Fruit fly (Drosophila melanogaster): ENCODE measurements around the gene Alg10.

Alg10 gene

dm6 chr3L:11155380-11155779, 9.4 kb upstream of the Alg10 start (continued):
- TF ChIP-seq CG5953 (GFP tag; IDR thresholded peaks at IDR 0.05) (no peak), CG17802 (tag; optimal IDR thresholded peaks at IDR 0.05) (no peak), Pdp1 (GFP tag; optimal IDR thresholded peaks at IDR 0.05) (no peak), CG31365 (tag; optimal IDR thresholded peaks at IDR 0.05) (no peak), lbe (GFP tag; optimal IDR thresholded peaks at IDR 0.05) (no peak), CG4424 (GFP tag; optimal IDR thresholded peaks at IDR 0.05) (no peak), insv (GFP tag; optimal IDR thresholded peaks at IDR 0.05) (no peak), Atf-2 (GFP tag; optimal IDR thresholded peaks at IDR 0.05) (no peak), CG16863 (GFP tag; optimal IDR thresholded peaks at IDR 0.05) (no peak), CG18011 (GFP tag; optimal IDR thresholded peaks at IDR 0.05) (no peak), fru (optimal IDR thresholded peaks at IDR 0.05) (no peak), ems (GFP tag; optimal IDR thresholded peaks at IDR 0.05) (no peak), CG18262 (tag; optimal IDR thresholded peaks at IDR 0.05) (no peak), CG4360 (GFP tag; IDR thresholded peaks at IDR 0.05) (no peak), CG2120 (GFP tag; optimal IDR thresholded peaks at IDR 0.05) (no peak), CG13894 (tag; optimal IDR thresholded peaks at IDR 0.05) (no peak), odd (GFP tag; optimal IDR thresholded peaks at IDR 0.05) (no peak), nom (GFP tag; optimal IDR thresholded peaks at IDR 0.05) (no peak), CG7372 (GFP tag; IDR thresholded peaks at IDR 0.05) (no peak), CG14050 (GFP tag; IDR thresholded peaks at IDR 0.05) (0 out of 3 replicates have a peak, but pooled peaks have one; percentile 28), CG10979 (tag; optimal IDR thresholded peaks at IDR 0.05) (no peak), abd-A (tag; optimal IDR thresholded peaks at IDR 0.05) (no peak), cad (GFP tag; optimal IDR thresholded peaks at IDR 0.05) (no peak), Dad (GFP tag; optimal IDR thresholded peaks at IDR 0.05) (no peak), CG14014 (GFP tag; IDR thresholded peaks at IDR 0.05) (peak; percentile 14; the same call in 1 of the 2 replicates), CG2712 (tag; optimal IDR thresholded peaks at IDR 0.05) (no peak), en (GFP tag; optimal IDR thresholded peaks at IDR 0.05) (no peak), CG30403 (GFP tag; optimal IDR thresholded peaks at IDR 0.05) (no peak), HHEX (GFP tag; optimal IDR thresholded peaks at IDR 0.05) (no peak), CG17829 (tag; optimal IDR thresholded peaks at IDR 0.05) (no peak), CG4820 (GFP tag; optimal IDR thresholded peaks at IDR 0.05) (no peak), gcm2 (GFP tag; optimal IDR thresholded peaks at IDR 0.05) (no peak), chinmo (GFP tag; IDR thresholded peaks at IDR 0.05; ENCODE audit: partially characterized antibody) (no peak), CG32767 (GFP tag; IDR thresholded peaks at IDR 0.05) (no peak; the same call in 1 of the 2 replicates), nmo (GFP tag; optimal IDR thresholded peaks at IDR 0.05) (no peak), CG3995 (GFP tag; optimal IDR thresholded peaks at IDR 0.05) (no peak), CG2116 (GFP tag; optimal IDR thresholded peaks at IDR 0.05) (no peak), CG13287 (GFP tag; IDR thresholded peaks at IDR 0.05; ENCODE audit: partially characterized antibody) (no peak), CG10147 (GFP tag; optimal IDR thresholded peaks at IDR 0.05) (no peak), CG11247 (GFP tag; IDR thresholded peaks at IDR 0.05) (no peak), ken (GFP tag; IDR thresholded peaks at IDR 0.05) (no peak), Aef1 (GFP tag; IDR thresholded peaks at IDR 0.05) (no peak), CG11456 (GFP tag; IDR thresholded peaks at IDR 0.05) (no peak), zfh2 (GFP tag; optimal IDR thresholded peaks at IDR 0.05) (no peak), kni (GFP tag; optimal IDR thresholded peaks at IDR 0.05) (no peak), CG14860 (GFP tag; IDR thresholded peaks at IDR 0.05; ENCODE audit: partially characterized antibody) (no peak), MTF-1 (GFP tag; optimal IDR thresholded peaks at IDR 0.05; ENCODE audit: borderline replicate concordance) (no peak), CG7745 (tag; optimal IDR thresholded peaks at IDR 0.05) (no peak), NFAT (GFP tag; IDR thresholded peaks at IDR 0.05) (no peak), CG7839 (tag; optimal IDR thresholded peaks at IDR 0.05) (no peak), dati (GFP tag; IDR thresholded peaks at IDR 0.05) (no peak), Xbp1 (GFP tag; optimal IDR thresholded peaks at IDR 0.05) (peak; percentile 24)

Measured in whole organism, embryonic.